Worm (Caenorhabditis elegans) whole organism, L4/young adult: ENCODE measurements around the gene F10E9.12.

Source experiments
- W03F9.2 ChIP-seq: fragments of 150-350 bp; optimal IDR thresholded peaks from 2 replicates; lab custom pipeline; 2014; ENCODE audit warnings: missing biosample characterization, missing genetic modification characterization
- dao-5 ChIP-seq: sonication (generic microtip); optimal IDR thresholded peaks from 2 replicates; lab custom pipeline; 2016; ENCODE audit warnings: missing genotype, missing genetic modification characterization, moderate library complexity, missing compliant biosample characterization
- him-1 ChIP-seq: sonication (generic microtip); optimal IDR thresholded peaks from 2 replicates; lab custom pipeline; 2016; ENCODE audit warnings: missing genotype, missing genetic modification reagents, missing genetic modification characterization, missing compliant biosample characterization

Gene F10E9.12

ce11 chrIII:8299078-8299587 lies 25.2 kb upstream of the F10E9.12 start:
- TF ChIP-seq him-1 (tag; lab: Kevin White, UChicago) (no peak), W03F9.2 (tag; lab: Kevin White, UChicago) (no peak), dao-5 (tag; lab: Kevin White, UChicago) (no peak)

ce11 chrIII:8299734-8300133 lies 24.6 kb upstream of the F10E9.12 start:
- TF ChIP-seq him-1 (tag; lab: Kevin White, UChicago) = no peak
- TF ChIP-seq dao-5 (tag; lab: Kevin White, UChicago) = no peak
- TF ChIP-seq W03F9.2 (tag; lab: Kevin White, UChicago) = no peak

- TF ChIP-seq dao-5 (tag; lab: Kevin White, UChicago) = no peak
- TF ChIP-seq W03F9.2 (tag; lab: Kevin White, UChicago) = no peak
- TF ChIP-seq him-1 (tag; lab: Kevin White, UChicago) = no peak
Observed at ce11 chrIII:8300860-8301396, 23.4 kb upstream of the F10E9.12 start.

ce11 chrIII:8303440-8303839 lies 20.9 kb upstream of the F10E9.12 start:
- no peak for TF ChIP-seq W03F9.2 (tag; lab: Kevin White, UChicago)

ce11 chrIII:8305304-8305703 lies 19.0 kb upstream of the F10E9.12 start:
- no peak for TF ChIP-seq dao-5 (tag; lab: Kevin White, UChicago)
- TF ChIP-seq W03F9.2 (tag; lab: Kevin White, UChicago) = no peak
- TF ChIP-seq him-1 (tag; lab: Kevin White, UChicago) = no peak

- TF ChIP-seq him-1 (tag; lab: Kevin White, UChicago) = no peak
- no peak for TF ChIP-seq W03F9.2 (tag; lab: Kevin White, UChicago)
- no peak for TF ChIP-seq dao-5 (tag; lab: Kevin White, UChicago)
Observed at ce11 chrIII:8305816-8306215, 18.5 kb upstream of the F10E9.12 start.

ce11 chrIII:8307356-8307755 lies 17.0 kb upstream of the F10E9.12 start, which contains the start of the genes F10E9.7 and F10E9.5:
F10E9.7 (minus strand) TSS chrIII:8307441.
F10E9.5 (plus strand) TSS chrIII:8307592.
- TF ChIP-seq W03F9.2 (tag; lab: Kevin White, UChicago) (peak; percentile 96), him-1 (tag; lab: Kevin White, UChicago) (peak; percentile 65), dao-5 (tag; lab: Kevin White, UChicago) (no peak)

- TF ChIP-seq him-1 (tag; lab: Kevin White, UChicago) (no peak), W03F9.2 (tag; lab: Kevin White, UChicago) (no peak), dao-5 (tag; lab: Kevin White, UChicago) (no peak)
Observed at ce11 chrIII:8308238-8308637, 16.1 kb upstream of the F10E9.12 start, which contains the start of gene F10E9.4. F10E9.4 (plus strand) TSS chrIII:8308538.

- no peak for TF ChIP-seq W03F9.2 (tag; lab: Kevin White, UChicago)
- no peak for TF ChIP-seq dao-5 (tag; lab: Kevin White, UChicago)
- TF ChIP-seq him-1 (tag; lab: Kevin White, UChicago) = no peak
Observed at ce11 chrIII:8310239-8311057, 13.9 kb upstream of the F10E9.12 start, which contains the start of gene F10E9.3. F10E9.3 (plus strand) TSS chrIII:8311007.

- no peak for TF ChIP-seq him-1 (tag; lab: Kevin White, UChicago)
- TF ChIP-seq W03F9.2 (tag; lab: Kevin White, UChicago) = no peak
- TF ChIP-seq dao-5 (tag; lab: Kevin White, UChicago) = no peak
Observed at ce11 chrIII:8312393-8312792, 11.9 kb upstream of the F10E9.12 start, which contains the start of gene F10E9.2. F10E9.2 (plus strand) TSS chrIII:8312693.

- TF ChIP-seq dao-5 (tag; lab: Kevin White, UChicago) (no peak), him-1 (tag; lab: Kevin White, UChicago) (no peak), W03F9.2 (tag; lab: Kevin White, UChicago) (no peak)
Observed at ce11 chrIII:8318488-8318887, 5.9 kb upstream of the F10E9.12 start, which contains the start of gene sas-4. sas-4 (minus strand) TSS chrIII:8318588.

ce11 chrIII:8319100-8319499 lies 5.2 kb upstream of the F10E9.12 start, which contains the start of gene F10E9.11:
F10E9.11 (minus strand) TSS chrIII:8319260.
- TF ChIP-seq dao-5 (tag; lab: Kevin White, UChicago) (no peak), him-1 (tag; lab: Kevin White, UChicago) (no peak), W03F9.2 (tag; lab: Kevin White, UChicago) (peak; percentile 80)

ce11 chrIII:8320183-8320582 lies 4.2 kb upstream of the F10E9.12 start, which contains the start of gene F10E9.10:
F10E9.10 (minus strand) TSS chrIII:8320283.
- TF ChIP-seq W03F9.2 (tag; lab: Kevin White, UChicago) (no peak), dao-5 (tag; lab: Kevin White, UChicago) (no peak), him-1 (tag; lab: Kevin White, UChicago) (no peak)
